Fruit fly (Drosophila melanogaster): ENCODE measurements around the gene NimB1.

Gene NimB1

DNA sequence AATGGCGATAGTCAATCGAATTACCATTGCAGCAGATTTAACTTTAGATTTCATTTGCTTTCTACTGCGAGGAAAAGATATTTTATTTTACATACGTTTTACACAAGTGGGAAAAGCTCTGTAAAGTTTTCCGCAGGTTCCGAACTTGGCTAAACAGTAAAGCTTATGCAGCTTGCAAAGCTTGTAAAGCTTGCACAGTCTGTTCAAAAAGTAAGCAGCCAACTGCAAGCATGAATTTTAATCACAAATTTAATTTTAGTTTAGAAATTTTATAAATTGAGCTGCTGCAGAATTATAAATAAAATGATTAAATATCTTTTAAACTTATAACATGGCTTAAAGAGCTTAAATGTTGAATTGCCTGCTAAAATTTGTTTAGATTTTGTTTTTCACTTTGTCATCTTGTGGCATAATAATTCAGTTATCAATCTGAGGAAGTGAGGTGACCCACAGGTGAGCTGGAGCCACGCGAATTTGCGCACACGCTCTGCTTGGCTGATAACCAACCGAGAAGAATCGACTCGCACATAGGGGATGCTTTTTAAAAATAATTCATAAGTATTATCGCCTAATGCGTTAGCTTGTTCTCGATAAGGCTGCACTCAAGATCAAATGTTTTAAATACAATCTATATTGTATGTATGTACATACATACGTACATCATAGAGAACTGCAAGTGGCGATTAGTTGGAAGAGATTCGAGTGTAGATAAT lies 48.4 kb downstream of the NimB1 start:
- TF ChIP-seq usp (GFP tag; optimal IDR thresholded peaks at IDR 0.05) = no peak

DNA sequence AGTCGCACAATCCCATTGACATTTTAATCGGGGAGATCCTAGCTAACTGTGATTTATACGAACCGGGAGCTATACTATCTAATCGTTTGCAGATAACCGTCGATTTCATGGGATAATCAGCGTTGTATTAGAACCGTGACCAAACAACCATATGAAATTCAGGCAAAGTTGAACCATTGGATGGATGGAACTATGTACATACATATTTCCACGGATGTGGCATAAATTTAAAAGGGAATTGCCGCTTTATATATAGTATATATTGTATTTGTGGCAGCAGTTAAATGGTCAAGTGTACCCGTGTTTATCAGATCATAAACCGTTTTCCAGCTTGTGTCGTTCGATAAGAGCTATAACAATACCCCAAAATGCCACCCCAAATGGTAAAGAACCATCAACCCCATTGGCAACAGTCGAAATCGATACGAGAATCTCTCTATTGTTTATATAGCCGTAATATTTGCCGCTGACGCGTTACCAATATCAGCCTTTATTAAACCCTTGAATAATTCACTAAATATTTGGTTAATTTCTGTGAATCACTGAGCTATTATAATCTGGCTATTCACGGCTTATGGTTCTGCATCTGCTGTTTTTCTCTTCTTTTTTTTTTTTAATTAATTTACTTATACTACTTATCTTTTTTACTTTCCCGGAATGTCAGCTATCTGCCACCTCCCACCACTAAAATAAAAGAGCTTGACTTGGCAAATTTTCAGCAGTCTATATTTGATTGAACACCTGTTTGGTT lies 49.2 kb downstream of the NimB1 start, which contains the start of gene bgm:
bgm (plus strand) TSS at position 701 of the 751 bp plus-strand sequence.
- TF ChIP-seq psq (optimal IDR thresholded peaks at IDR 0.05) = no peak
- no peak for TF ChIP-seq pan (optimal IDR thresholded peaks at IDR 0.05)
- TF ChIP-seq usp (GFP tag; optimal IDR thresholded peaks at IDR 0.05) = no peak
- no peak for TF ChIP-seq EcR (GFP tag; optimal IDR thresholded peaks at IDR 0.05)
- TF ChIP-seq CG8478 (optimal IDR thresholded peaks at IDR 0.05) = no peak
- no peak for TF ChIP-seq Dll (optimal IDR thresholded peaks at IDR 0.05)

DNA sequence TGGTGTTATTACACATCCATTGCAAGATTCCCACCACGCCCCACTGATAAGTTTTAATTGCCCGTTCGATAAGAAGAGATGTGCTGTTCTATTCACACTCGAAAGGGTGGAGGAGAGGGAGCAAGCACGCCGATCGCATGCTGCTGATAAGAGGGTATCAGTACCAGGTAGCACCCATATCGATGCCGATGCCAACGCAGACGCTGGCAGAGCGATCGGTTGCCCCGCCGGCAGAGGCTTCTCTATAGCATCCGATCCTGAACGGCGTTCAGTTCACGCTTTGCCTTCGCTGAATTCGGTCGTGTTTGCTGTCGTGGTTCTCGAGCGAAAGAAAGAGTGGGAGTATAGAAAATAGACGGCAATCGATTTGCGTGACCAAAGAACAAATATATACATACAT lies 50.2 kb downstream of the NimB1 start:
- TF ChIP-seq pan (optimal IDR thresholded peaks at IDR 0.05) (no peak), usp (GFP tag; optimal IDR thresholded peaks at IDR 0.05) (no peak), EcR (GFP tag; optimal IDR thresholded peaks at IDR 0.05) (no peak), Dll (optimal IDR thresholded peaks at IDR 0.05) (no peak), CG8478 (optimal IDR thresholded peaks at IDR 0.05) (no peak), psq (optimal IDR thresholded peaks at IDR 0.05) (no peak)

Measured in whole organism.